Worm (Caenorhabditis elegans): ENCODE data around the gene cgt-3.

cgt-3 gene

ce11 chrII:5931109-5931508 lies 20.0 kb downstream of the cgt-3 start (continued):
- TF ChIP-seq bed-2 (GFP tag; IDR thresholded peaks at IDR 0.05) (no peak), attf-5 (GFP tag; optimal IDR thresholded peaks at IDR 0.05) (peak; percentile 43), dox-1 (GFP tag; IDR thresholded peaks at IDR 0.05) (peak; percentile 60; the same call in 1 of the 2 replicates), zim-3 (tag; optimal IDR thresholded peaks at IDR 0.05) (no peak), cebp-1 (GFP tag; IDR thresholded peaks at IDR 0.05) (no peak), cebp-1 (tag; optimal IDR thresholded peaks at IDR 0.05) (peak; percentile 25), unc-130 (GFP tag; optimal IDR thresholded peaks at IDR 0.05) (no peak)

- TF ChIP-seq pha-4 (tag; optimal IDR thresholded peaks at IDR 0.05) (no peak), atf-7 (tag; optimal IDR thresholded peaks at IDR 0.05) (peak; percentile 87), F49E8.2 (tag; optimal IDR thresholded peaks at IDR 0.05; ENCODE audit: insufficient read depth) (no peak), rec-8 (tag; optimal IDR thresholded peaks at IDR 0.05) (no peak), nfya-2 (GFP tag; IDR thresholded peaks at IDR 0.05) (no peak), Y67H2A.10 (GFP tag; conservative IDR thresholded peaks at IDR 0.05) (no peak), lin-54 (GFP tag; optimal IDR thresholded peaks at IDR 0.05) (no peak), egrh-3 (GFP tag; IDR thresholded peaks at IDR 0.05) (no peak), F37B4.10 (GFP tag; IDR thresholded peaks at IDR 0.05) (no peak), ceh-58 (GFP tag; IDR thresholded peaks at IDR 0.05) (no peak), zim-3 (tag; optimal IDR thresholded peaks at IDR 0.05) (no peak), fkh-3 (tag; optimal IDR thresholded peaks at IDR 0.05) (no peak), ztf-22 (GFP tag; optimal IDR thresholded peaks at IDR 0.05) (no peak), lin-40 (tag; optimal IDR thresholded peaks at IDR 0.05) (no peak), nhr-80 (tag; optimal IDR thresholded peaks at IDR 0.05) (peak; percentile 60), Y79H2A.3 (GFP tag; conservative IDR thresholded peaks at IDR 0.05) (no peak), chd-7 (tag; optimal IDR thresholded peaks at IDR 0.05) (no peak), ztf-18 (tag; optimal IDR thresholded peaks at IDR 0.05) (no peak), ceh-40 (GFP tag; IDR thresholded peaks at IDR 0.05) (no peak), ceh-91 (GFP tag; IDR thresholded peaks at IDR 0.05) (no peak), let-607 (tag; optimal IDR thresholded peaks at IDR 0.05) (peak in 1 of 2 experiments; percentile 21), C06A6.2 (GFP tag; conservative IDR thresholded peaks at IDR 0.05) (no peak), B0035.1 (tag; optimal IDR thresholded peaks at IDR 0.05) (no peak), mxl-1 (tag; optimal IDR thresholded peaks at IDR 0.05) (no peak), nhr-90 (tag; optimal IDR thresholded peaks at IDR 0.05) (no peak), ztf-25 (GFP tag; IDR thresholded peaks at IDR 0.05) (no peak), tbp1 (GFP tag; optimal IDR thresholded peaks at IDR 0.05) (no peak), unc-62 (GFP tag; optimal IDR thresholded peaks at IDR 0.05) (peak; percentile 90), madf-10 (tag; optimal IDR thresholded peaks at IDR 0.05) (no peak), nhr-120 (GFP tag; IDR thresholded peaks at IDR 0.05) (no peak), lin-26 (GFP tag; IDR thresholded peaks at IDR 0.05) (no peak), ceh-100 (GFP tag; IDR thresholded peaks at IDR 0.05) (no peak), snpc-4 (GFP tag; optimal IDR thresholded peaks at IDR 0.05) (no peak), snpc-4 (tag; optimal IDR thresholded peaks at IDR 0.05) (no peak), F23B12.7 (tag; optimal IDR thresholded peaks at IDR 0.05; ENCODE audit: insufficient read depth) (no peak), cebp-1 (GFP tag; IDR thresholded peaks at IDR 0.05) (no peak), cebp-1 (tag; optimal IDR thresholded peaks at IDR 0.05) (peak; percentile 25)
Measured at ce11 chrII:5931904-5932764, 21.0 kb downstream of the cgt-3 start.
